Worm (Caenorhabditis elegans): ENCODE data around the gene srw-66.

The srw-66 gene

ce11 chrII:1315245-1315644, 43.5 kb upstream of the srw-66 start:
- TF ChIP-seq bed-3 (GFP tag; optimal IDR thresholded peaks at IDR 0.05) (no peak), nhr-76 (tag; optimal IDR thresholded peaks at IDR 0.05) (no peak), mls-2 (tag; optimal IDR thresholded peaks at IDR 0.05) (no peak), unc-39 (tag; optimal IDR thresholded peaks at IDR 0.05) (no peak), lsy-2 (tag; optimal IDR thresholded peaks at IDR 0.05) (no peak), sem-2 (GFP tag; optimal IDR thresholded peaks at IDR 0.05) (no peak), nhr-12 (tag; optimal IDR thresholded peaks at IDR 0.05) (no peak), elt-3 (tag; optimal IDR thresholded peaks at IDR 0.05) (no peak), mep-1 (tag; optimal IDR thresholded peaks at IDR 0.05) (no peak), flh-1 (GFP tag; optimal IDR thresholded peaks at IDR 0.05) (no peak)

ce11 chrII:1309892-1310516, 38.3 kb upstream of the srw-66 start, which contains the start of the genes alh-6 and fcho-1:
TSS of gene alh-6 (minus strand) at chrII:1310133.
TSS of gene fcho-1 (plus strand) at chrII:1310515.
- TF ChIP-seq unc-120 (tag; optimal IDR thresholded peaks at IDR 0.05; ENCODE audit: poor library complexity, severe bottlenecking) (peak; percentile 39), ces-1 (GFP tag; optimal IDR thresholded peaks at IDR 0.05) (peak; percentile 4), sem-2 (GFP tag; optimal IDR thresholded peaks at IDR 0.05) (no peak), tbx-8 (GFP tag; optimal IDR thresholded peaks at IDR 0.05) (no peak), sptf-1 (tag; optimal IDR thresholded peaks at IDR 0.05) (peak; percentile 40)

DNA sequence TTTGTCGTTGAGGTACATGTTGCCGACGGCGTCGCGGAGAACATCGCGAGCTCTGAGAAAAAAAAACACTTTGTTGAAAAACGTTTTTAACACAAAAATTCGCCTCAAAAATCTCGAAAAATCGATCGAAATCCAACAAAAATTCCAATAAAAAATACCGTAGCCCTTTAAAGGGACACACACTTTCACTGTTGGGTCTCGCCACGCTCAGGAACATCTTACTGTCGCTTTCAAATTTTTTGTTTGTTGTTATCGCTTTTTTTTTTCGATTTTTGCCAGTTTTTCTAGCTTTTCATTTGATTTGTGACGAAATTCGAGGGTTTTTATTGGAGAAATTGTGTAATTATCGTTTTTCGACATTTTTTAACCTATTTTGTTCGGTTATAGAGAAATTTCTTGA, 34.8 kb upstream of the srw-66 start:
- TF ChIP-seq bed-3 (GFP tag; optimal IDR thresholded peaks at IDR 0.05) (no peak), sptf-1 (tag; optimal IDR thresholded peaks at IDR 0.05) (no peak), nhr-28 (tag; optimal IDR thresholded peaks at IDR 0.05) (no peak), lsy-2 (tag; optimal IDR thresholded peaks at IDR 0.05) (no peak), tbx-8 (GFP tag; optimal IDR thresholded peaks at IDR 0.05) (no peak), nhr-237 (tag; optimal IDR thresholded peaks at IDR 0.05) (no peak), cnd-1 (tag; optimal IDR thresholded peaks at IDR 0.05) (no peak), nhr-2 (tag; optimal IDR thresholded peaks at IDR 0.05) (no peak), ham-2 (GFP tag; optimal IDR thresholded peaks at IDR 0.05) (no peak), ceh-83 (GFP tag; optimal IDR thresholded peaks at IDR 0.05) (no peak), lin-13 (tag; optimal IDR thresholded peaks at IDR 0.05) (no peak)

- no peak for TF ChIP-seq nhr-76 (tag; optimal IDR thresholded peaks at IDR 0.05)
- no peak for TF ChIP-seq nhr-237 (tag; optimal IDR thresholded peaks at IDR 0.05)
These were observed 34.3 kb upstream of the srw-66 start, which contains the start of gene emc-2 for ce11 chrII:1306036-1306435. TSS of gene emc-2 (minus strand) at chrII:1306136.

DNA sequence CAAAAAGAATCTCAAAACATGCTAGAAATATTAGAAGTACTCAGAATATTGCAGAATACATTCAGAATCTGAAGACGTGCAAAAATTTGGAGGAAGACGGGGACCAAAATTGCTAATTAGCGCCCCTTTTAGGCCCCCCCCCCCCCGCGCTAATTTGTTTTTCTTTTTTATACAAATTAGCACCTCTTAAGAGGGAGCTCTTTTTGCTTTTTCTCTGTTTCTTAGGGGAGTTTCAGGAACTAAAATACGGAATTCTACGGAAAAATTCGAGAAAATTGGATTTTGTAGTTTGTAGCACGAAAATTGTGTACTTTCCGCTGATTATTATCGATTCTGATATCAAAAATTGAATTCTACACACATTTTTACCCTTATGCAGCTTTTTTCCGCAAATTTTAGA, 29.8 kb upstream of the srw-66 start, which contains the start of gene glb-31:
TSS of gene glb-31 (minus strand) at position 101 of the 400 bp plus-strand sequence.
- TF ChIP-seq drap-1 (GFP tag; optimal IDR thresholded peaks at IDR 0.05) (no peak), elt-3 (tag; optimal IDR thresholded peaks at IDR 0.05) (no peak), lsy-2 (tag; optimal IDR thresholded peaks at IDR 0.05) (no peak), lin-32 (GFP tag; optimal IDR thresholded peaks at IDR 0.05) (no peak), M03D4.4 (tag; optimal IDR thresholded peaks at IDR 0.05) (no peak), unc-120 (tag; optimal IDR thresholded peaks at IDR 0.05; ENCODE audit: poor library complexity, severe bottlenecking) (no peak), ceh-43 (GFP tag; optimal IDR thresholded peaks at IDR 0.05) (no peak), mls-2 (tag; optimal IDR thresholded peaks at IDR 0.05) (no peak), mab-5 (tag; optimal IDR thresholded peaks at IDR 0.05) (no peak), ceh-83 (GFP tag; optimal IDR thresholded peaks at IDR 0.05) (no peak), nhr-28 (tag; optimal IDR thresholded peaks at IDR 0.05) (no peak), elt-1 (tag; optimal IDR thresholded peaks at IDR 0.05; ENCODE audit: borderline replicate concordance, insufficient read depth) (no peak), snpc-4 (tag; optimal IDR thresholded peaks at IDR 0.05) (no peak), ces-1 (GFP tag; optimal IDR thresholded peaks at IDR 0.05) (no peak), unc-62 (GFP tag; optimal IDR thresholded peaks at IDR 0.05) (no peak), nhr-12 (tag; optimal IDR thresholded peaks at IDR 0.05) (no peak), nhr-237 (tag; optimal IDR thresholded peaks at IDR 0.05) (no peak)

DNA sequence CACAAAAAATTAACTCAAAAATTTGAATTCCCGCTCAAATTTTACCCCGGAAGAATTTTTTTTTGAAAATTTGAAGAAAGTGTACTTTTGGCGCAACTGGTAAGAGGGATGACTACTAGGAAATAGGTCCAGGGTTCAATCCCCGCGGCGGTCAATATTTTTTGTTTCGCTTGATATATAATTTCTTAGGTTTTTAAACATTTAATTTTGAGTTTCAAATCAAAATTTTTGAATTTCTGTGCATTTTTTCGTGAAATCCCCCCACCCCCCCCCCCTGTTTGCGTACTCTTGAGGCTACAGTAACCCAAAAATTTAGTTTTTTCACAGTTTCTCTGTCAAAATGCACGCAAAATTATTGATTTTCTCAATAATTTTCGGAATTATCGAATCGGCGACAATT, 26.5 kb upstream of the srw-66 start, which contains the start of gene Y57G7A.1:
TSS of gene Y57G7A.1 (plus strand) at position 301 of the 400 bp plus-strand sequence.
- TF ChIP-seq elt-1 (tag; optimal IDR thresholded peaks at IDR 0.05; ENCODE audit: borderline replicate concordance, insufficient read depth) (no peak), sem-2 (GFP tag; optimal IDR thresholded peaks at IDR 0.05) (no peak), cnd-1 (tag; optimal IDR thresholded peaks at IDR 0.05) (no peak), M03D4.4 (tag; optimal IDR thresholded peaks at IDR 0.05) (no peak), blmp-1 (tag; optimal IDR thresholded peaks at IDR 0.05) (no peak), zip-8 (tag; optimal IDR thresholded peaks at IDR 0.05) (no peak), mls-2 (tag; optimal IDR thresholded peaks at IDR 0.05) (no peak), hlh-1 (tag; optimal IDR thresholded peaks at IDR 0.05) (no peak), nhr-28 (tag; optimal IDR thresholded peaks at IDR 0.05) (no peak), bed-3 (GFP tag; optimal IDR thresholded peaks at IDR 0.05) (no peak), lin-13 (tag; optimal IDR thresholded peaks at IDR 0.05) (no peak), ztf-11 (tag; optimal IDR thresholded peaks at IDR 0.05) (no peak), unc-62 (GFP tag; optimal IDR thresholded peaks at IDR 0.05) (no peak), ceh-43 (GFP tag; optimal IDR thresholded peaks at IDR 0.05) (no peak), unc-120 (tag; optimal IDR thresholded peaks at IDR 0.05; ENCODE audit: poor library complexity, severe bottlenecking) (no peak), sptf-1 (tag; optimal IDR thresholded peaks at IDR 0.05) (no peak), tbx-8 (GFP tag; optimal IDR thresholded peaks at IDR 0.05) (no peak), drap-1 (GFP tag; optimal IDR thresholded peaks at IDR 0.05) (no peak), mab-5 (tag; optimal IDR thresholded peaks at IDR 0.05) (no peak)

Data from whole organism, mixed stage, embryonic.